Fruit fly (Drosophila melanogaster) whole organism, embryonic: ENCODE results near the gene CG3529.

Source experiments
- Adf1 ChIP-seq: fragments of 200-800 bp; sonication (Bioruptor generic); IDR thresholded peaks from 2 replicates; pipeline ENCODE4 v1.3.6; 2022; ENCODE audit warnings: missing biosample characterization, missing genetic modification characterization
- Bteb2 ChIP-seq: fragments of 200-800 bp; sonication (Bioruptor generic); optimal IDR thresholded peaks from 2 replicates; lab custom pipeline; 2016; ENCODE audit warnings: missing biosample characterization, missing genetic modification characterization
- CG10147 ChIP-seq: fragments of 200-800 bp; sonication (Bioruptor generic); optimal IDR thresholded peaks from 2 replicates; lab custom pipeline; 2019; ENCODE audit warnings: missing biosample characterization, mild to moderate bottlenecking, missing genetic modification characterization, moderate library complexity
- CG11085 ChIP-seq: fragments of 200-800 bp; sonication (Bioruptor generic); IDR thresholded peaks from 2 replicates; pipeline ENCODE4 v1.3.6; 2022; ENCODE audit warnings: missing biosample characterization, missing genetic modification characterization
- CG11398 ChIP-seq: fragments of 200-800 bp; sonication (Bioruptor generic); optimal IDR thresholded peaks from 2 replicates; lab custom pipeline; 2016; ENCODE audit warnings: missing biosample characterization, missing genetic modification characterization
- CG14441 ChIP-seq: fragments of 200-800 bp; sonication (Bioruptor generic); IDR thresholded peaks from 2 replicates; pipeline ENCODE4 v1.3.6; 2022; ENCODE audit warnings: missing biosample characterization, missing genetic modification characterization
- CG14860 ChIP-seq: fragments of 200-800 bp; sonication (Bioruptor generic); IDR thresholded peaks from 3 replicates; pipeline ENCODE4 v1.3.6; 2022; ENCODE audit warnings: missing biosample characterization, missing genetic modification characterization; ENCODE audit not compliant: partially characterized antibody
- CG15601 ChIP-seq: fragments of 200-800 bp; sonication (Bioruptor generic); optimal IDR thresholded peaks from 3 replicates; lab custom pipeline; 2019; ENCODE audit warnings: missing biosample characterization, mild to moderate bottlenecking, missing genetic modification characterization, moderate library complexity
- CG15696 ChIP-seq: fragments of 200-800 bp; sonication (Bioruptor generic); optimal IDR thresholded peaks from 2 replicates; lab custom pipeline; 2019; ENCODE audit warnings: missing biosample characterization, mild to moderate bottlenecking, missing genetic modification characterization, moderate library complexity
- CG17361 ChIP-seq: fragments of 200-800 bp; sonication (Bioruptor generic); IDR thresholded peaks from 3 replicates; pipeline ENCODE4 v1.3.6; 2022; ENCODE audit warnings: missing biosample characterization, missing genetic modification characterization
- CG17912 ChIP-seq: fragments of 200-800 bp; sonication (Bioruptor generic); optimal IDR thresholded peaks from 2 replicates; lab custom pipeline; 2018; ENCODE audit warnings: missing biosample characterization, mild to moderate bottlenecking, missing genetic modification characterization
- CG18476 ChIP-seq: fragments of 200-800 bp; sonication (Bioruptor generic); optimal IDR thresholded peaks from 2 replicates; lab custom pipeline; 2016; ENCODE audit warnings: missing biosample characterization, mild to moderate bottlenecking, missing genetic modification characterization
- CG2199 ChIP-seq: fragments of 200-800 bp; sonication (Bioruptor generic); IDR thresholded peaks from 3 replicates; pipeline ENCODE4 v1.3.6; 2022; ENCODE audit warnings: missing biosample characterization, missing genetic modification characterization
- CG30431 ChIP-seq: fragments of 200-800 bp; sonication (Bioruptor generic); optimal IDR thresholded peaks from 2 replicates; lab custom pipeline; 2017; ENCODE audit warnings: missing biosample characterization, missing genetic modification characterization
- CG33213 ChIP-seq: fragments of 200-800 bp; sonication (Bioruptor generic); optimal IDR thresholded peaks from 3 replicates; lab custom pipeline; 2016; ENCODE audit warnings: missing biosample characterization, missing genetic modification characterization
- CG42726 ChIP-seq: fragments of 200-800 bp; sonication (Bioruptor generic); IDR thresholded peaks from 2 replicates; pipeline ENCODE4 v1.3.6; 2022; ENCODE audit warnings: missing biosample characterization, missing genetic modification characterization; ENCODE audit not compliant: partially characterized antibody
- D ChIP-seq, 2 experiments: fragments of 200-800 bp in 1 of 2; fragments of >200 bp in 1 of 2; sonication (Bioruptor generic) in 1 of 2; optimal IDR thresholded peaks; 2 replicates in 1 of 2; 3 replicates in 1 of 2; lab custom pipeline; 2017; ENCODE audit warnings: mild to moderate bottlenecking in 1 of 2, missing biosample characterization in 1 of 2, missing genetic modification characterization in 1 of 2, missing genetic modification reagents in 1 of 2
- Drgx ChIP-seq: fragments of 200-800 bp; sonication (Bioruptor generic); IDR thresholded peaks from 2 replicates; pipeline ENCODE4 v1.3.6; 2022; ENCODE audit warnings: missing biosample characterization, missing genetic modification characterization
- Elba2 ChIP-seq: fragments of 200-800 bp; sonication (Bioruptor generic); optimal IDR thresholded peaks from 3 replicates; lab custom pipeline; 2016; ENCODE audit warnings: missing biosample characterization, missing genetic modification characterization
- HLH3B ChIP-seq: fragments of 200-800 bp; sonication (Bioruptor generic); IDR thresholded peaks from 2 replicates; pipeline ENCODE4 v1.3.6; 2022; ENCODE audit warnings: missing biosample characterization, missing genetic modification characterization
- Hr78 ChIP-seq, 2 experiments: fragments of 200-800 bp in 1 of 2; fragments of >200 bp in 1 of 2; sonication (Bioruptor generic) in 1 of 2; optimal IDR thresholded peaks; 2 replicates each; lab custom pipeline; 2017 to 2019; ENCODE audit warnings: missing biosample characterization in 2 of 2, missing genetic modification characterization in 2 of 2, mild to moderate bottlenecking in 1 of 2, moderate library complexity in 1 of 2
- Lhr ChIP-seq: fragments of 200-800 bp; sonication (Bioruptor generic); optimal IDR thresholded peaks from 3 replicates; lab custom pipeline; 2017; ENCODE audit warnings: mild to moderate bottlenecking, missing biosample characterization, missing genetic modification reagents, missing genetic modification characterization
- MBD-R2 ChIP-seq: fragments of 200-800 bp; sonication (Bioruptor generic); IDR thresholded peaks from 2 replicates; pipeline ENCODE4 v1.3.6; 2022; ENCODE audit warnings: missing biosample characterization, missing genetic modification characterization
- MTF-1 ChIP-seq: fragments of 200-800 bp; sonication (Bioruptor generic); optimal IDR thresholded peaks from 2 replicates; lab custom pipeline; 2018; ENCODE audit warnings: missing biosample characterization, mild to moderate bottlenecking, missing genetic modification characterization, borderline replicate concordance
- NC2β ChIP-seq: fragments of 200-800 bp; sonication (Bioruptor generic); optimal IDR thresholded peaks from 2 replicates; lab custom pipeline; 2016; ENCODE audit warnings: missing biosample characterization, missing genetic modification characterization
- Nf-YB ChIP-seq: fragments of 200-800 bp; sonication (Bioruptor generic); optimal IDR thresholded peaks from 3 replicates; lab custom pipeline; 2019; ENCODE audit warnings: missing biosample characterization, mild to moderate bottlenecking, missing genetic modification characterization, moderate library complexity
- Opbp ChIP-seq: fragments of 200-800 bp; sonication (Bioruptor generic); IDR thresholded peaks from 3 replicates; pipeline ENCODE4 v1.3.6; 2022; ENCODE audit warnings: missing biosample characterization, missing genetic modification characterization; ENCODE audit not compliant: partially characterized antibody
- Ptx1 ChIP-seq: fragments of 200-800 bp; sonication (Bioruptor generic); IDR thresholded peaks from 2 replicates; pipeline ENCODE4 v1.3.6; 2022; ENCODE audit warnings: missing biosample characterization, missing genetic modification characterization
- TFAM ChIP-seq: fragments of 200-800 bp; sonication (Bioruptor generic); optimal IDR thresholded peaks from 2 replicates; lab custom pipeline; 2017; ENCODE audit warnings: missing biosample characterization, missing genetic modification characterization, inconsistent platforms
- Vsx1 ChIP-seq: fragments of 200-800 bp; sonication (Bioruptor generic); optimal IDR thresholded peaks from 2 replicates; lab custom pipeline; 2017; ENCODE audit warnings: missing biosample characterization, mild to moderate bottlenecking, missing genetic modification characterization, missing genetic modification reagents
- bsh ChIP-seq, 2 experiments: fragments of 200-800 bp; sonication (Bioruptor generic); optimal IDR thresholded peaks; 2 replicates each; lab custom pipeline; 2017 to 2018; ENCODE audit warnings: mild to moderate bottlenecking in 2 of 2, missing biosample characterization in 2 of 2, missing genetic modification characterization in 2 of 2, moderate library complexity in 1 of 2
- cad ChIP-seq: fragments of >200 bp; optimal IDR thresholded peaks from 2 replicates; lab custom pipeline; 2017; ENCODE audit warnings: missing biosample characterization, missing genetic modification characterization
- cato ChIP-seq: fragments of 200-800 bp; sonication (Bioruptor generic); optimal IDR thresholded peaks from 2 replicates; lab custom pipeline; 2016; ENCODE audit warnings: missing biosample characterization, missing genetic modification characterization, borderline replicate concordance
- chn ChIP-seq: fragments of 200-800 bp; sonication (Bioruptor generic); optimal IDR thresholded peaks from 2 replicates; lab custom pipeline; 2016; ENCODE audit warnings: missing biosample characterization, missing genetic modification characterization
- ci ChIP-seq: fragments of 200-800 bp; sonication (Bioruptor generic); IDR thresholded peaks from 3 replicates; pipeline ENCODE4 v1.3.6; 2022; ENCODE audit warnings: missing biosample characterization, missing genetic modification characterization
- crc ChIP-seq: fragments of 200-800 bp; sonication (Bioruptor generic); optimal IDR thresholded peaks from 2 replicates; lab custom pipeline; 2016; ENCODE audit warnings: missing biosample characterization, missing genetic modification characterization
- fd64A ChIP-seq: fragments of 200-800 bp; sonication (Bioruptor generic); optimal IDR thresholded peaks from 3 replicates; lab custom pipeline; 2018; ENCODE audit warnings: missing biosample characterization, mild to moderate bottlenecking, missing genetic modification characterization
- gce ChIP-seq: fragments of 200-800 bp; sonication (Bioruptor generic); IDR thresholded peaks from 3 replicates; pipeline ENCODE4 v1.3.6; 2022; ENCODE audit warnings: missing biosample characterization, missing genetic modification characterization
- grau ChIP-seq: fragments of 200-800 bp; optimal IDR thresholded peaks from 3 replicates; lab custom pipeline; 2019; ENCODE audit warnings: missing biosample characterization, mild to moderate bottlenecking, missing genetic modification characterization, moderate library complexity
- gt ChIP-seq: fragments of 200-800 bp; sonication (Bioruptor generic); IDR thresholded peaks from 2 replicates; pipeline ENCODE4 v1.3.6; 2022; ENCODE audit warnings: missing biosample characterization, missing genetic modification characterization
- ham ChIP-seq: fragments of 200-800 bp; sonication (Bioruptor generic); IDR thresholded peaks from 2 replicates; pipeline ENCODE4 v1.3.6; 2022; ENCODE audit warnings: missing biosample characterization, missing genetic modification characterization
- jumu ChIP-seq: fragments of 200-800 bp; sonication (Bioruptor generic); optimal IDR thresholded peaks from 3 replicates; lab custom pipeline; 2016; ENCODE audit warnings: missing biosample characterization, missing genetic modification characterization
- org-1 ChIP-seq: fragments of 200-800 bp; sonication (Bioruptor generic); optimal IDR thresholded peaks from 2 replicates; lab custom pipeline; 2017; ENCODE audit warnings: missing biosample characterization, missing genetic modification characterization
- otp ChIP-seq: fragments of 200-800 bp; sonication (Bioruptor generic); IDR thresholded peaks from 3 replicates; pipeline ENCODE4, ENCODE4 v1.3.6; 2022; ENCODE audit warnings: missing biosample characterization, missing genetic modification characterization
- pan ChIP-seq, 4 experiments: fragments of >200 bp in 3 of 4; fragments of 200-800 bp in 1 of 4; sonication (Bioruptor generic) in 1 of 4; optimal IDR thresholded peaks in 3 of 4; IDR thresholded peaks in 1 of 4; 2 replicates each; pipeline versions ENCODE4 v1.3.6 to Lab custom; 2017 to 2022; ENCODE audit warnings: missing biosample characterization in 2 of 4, missing genetic modification characterization in 2 of 4, mixed read lengths in 1 of 4
- ranshi ChIP-seq: fragments of 200-800 bp; sonication (Bioruptor generic); IDR thresholded peaks from 2 replicates; pipeline ENCODE4 v1.3.6; 2022; ENCODE audit warnings: missing biosample characterization, missing genetic modification characterization
- sens-2 ChIP-seq: fragments of 200-800 bp; sonication (Bioruptor generic); IDR thresholded peaks from 2 replicates; pipeline ENCODE4 v1.3.6; 2022; ENCODE audit warnings: missing biosample characterization, missing genetic modification characterization
- stwl ChIP-seq: fragments of 200-800 bp; sonication (Bioruptor generic); optimal IDR thresholded peaks from 3 replicates; lab custom pipeline; 2018; ENCODE audit warnings: missing biosample characterization, mild to moderate bottlenecking, missing genetic modification characterization, moderate library complexity
- tna ChIP-seq: fragments of 200-800 bp; sonication (Bioruptor generic); IDR thresholded peaks from 2 replicates; pipeline ENCODE4 v1.3.6; 2022; ENCODE audit warnings: missing biosample characterization, missing genetic modification characterization; ENCODE audit not compliant: partially characterized antibody

Gene CG3529

dm6 chr3L:9398435-9398981, 48.2 kb upstream of the CG3529 start (continued):
- TF ChIP-seq crc (no peak), Hr78 (GFP tag; optimal IDR thresholded peaks at IDR 0.05; lab: Kevin White, UChicago) (no peak), bsh (GFP tag; optimal IDR thresholded peaks at IDR 0.05; lab: Kevin White, UChicago) (no peak), pan (optimal IDR thresholded peaks at IDR 0.05; lab: Kevin White, UChicago) (peak in 1 of 2 experiments; percentile 46), pan (GFP tag; optimal IDR thresholded peaks at IDR 0.05 in 1 of 2, IDR thresholded peaks at IDR 0.05 in 1 of 2) (peak in 1 of 2 experiments; percentile 7), cad (no peak), MTF-1 (GFP tag; lab: Kevin White, UChicago) (no peak), CG42726 (no peak), Bteb2 (GFP tag; lab: Kevin White, UChicago) (no peak), fd64A (GFP tag; lab: Kevin White, UChicago) (no peak), otp (GFP tag; lab: Robert Waterston, UW) (0 out of 3 replicates have a peak, but pooled peaks have one; percentile 38), chn (GFP tag; lab: Kevin White, UChicago) (no peak), CG11085 (GFP tag; lab: Robert Waterston, UW) (no peak), ham (GFP tag; lab: Robert Waterston, UW) (no peak), stwl (tag; lab: Kevin White, UChicago) (no peak), HLH3B (GFP tag; lab: Robert Waterston, UW) (no peak), CG10147 (GFP tag; lab: Kevin White, UChicago) (no peak), CG17912 (no peak), CG2199 (GFP tag; lab: Robert Waterston, UW) (0 out of 3 replicates have a peak, but pooled peaks have one; percentile 45), gt (GFP tag; lab: Robert Waterston, UW) (no peak), MBD-R2 (no peak), D (optimal IDR thresholded peaks at IDR 0.05; lab: Kevin White, UChicago) (no peak), D (GFP tag; optimal IDR thresholded peaks at IDR 0.05; lab: Kevin White, UChicago) (no peak), ranshi (GFP tag; lab: Robert Waterston, UW) (no peak), org-1 (GFP tag; lab: Kevin White, UChicago) (no peak), Lhr (no peak), sens-2 (GFP tag; lab: Robert Waterston, UW) (no peak), CG15601 (no peak), CG11398 (GFP tag; lab: Kevin White, UChicago) (no peak), Elba2 (GFP tag; lab: Kevin White, UChicago) (no peak), Opbp (0 out of 3 replicates have a peak, but pooled peaks have one; percentile 13), cato (GFP tag; lab: Kevin White, UChicago) (no peak), CG14860 (no peak), CG33213 (GFP tag; lab: Kevin White, UChicago) (no peak), TFAM (GFP tag; lab: Kevin White, UChicago) (no peak), CG14441 (0 out of 2 replicates have a peak, but pooled peaks have one; percentile 8), jumu (GFP tag; lab: Kevin White, UChicago) (no peak), grau (tag; lab: Kevin White, UChicago) (no peak), ci (GFP tag; lab: Robert Waterston, UW) (peak; percentile 54; the same call in 2 of the 3 replicates)

dm6 chr3L:9399013-9399750, 47.5 kb upstream of the CG3529 start, which contains the start of gene CG4080:
Gene CG4080 (minus strand): TSS chr3L:9399227.
- TF ChIP-seq Nf-YB (GFP tag; lab: Kevin White, UChicago), result peak; percentile 23
- no peak for TF ChIP-seq Adf1 (GFP tag; lab: Robert Waterston, UW)
- no peak for TF ChIP-seq Drgx (GFP tag; lab: Robert Waterston, UW)
- no peak for TF ChIP-seq Ptx1 (GFP tag; lab: Robert Waterston, UW)
- TF ChIP-seq CG30431 (GFP tag; lab: Kevin White, UChicago), result no peak
- peak; percentile 39; the same call in 1 of the 3 replicates for TF ChIP-seq CG17361
- peak; percentile 30 for TF ChIP-seq CG18476 (GFP tag; lab: Kevin White, UChicago)
- no peak for TF ChIP-seq CG15696 (tag; lab: Kevin White, UChicago)
- 0 out of 3 replicates have a peak, but pooled peaks have one; percentile 5 for TF ChIP-seq gce (GFP tag; lab: Robert Waterston, UW)
- TF ChIP-seq NC2β (GFP tag; lab: Kevin White, UChicago), result peak; percentile 5
- TF ChIP-seq Vsx1, result peak; percentile 44
- TF ChIP-seq tna (GFP tag; lab: Robert Waterston, UW), result peak; percentile 55
- no peak for TF ChIP-seq Bteb2 (GFP tag; lab: Kevin White, UChicago)
